Fruit fly (Drosophila melanogaster) whole organism, prepupa: ENCODE data around the gene Mst87F.

Experiments
- Blimp-1 ChIP-seq: fragments of 200-800 bp; sonication (Bioruptor generic); optimal IDR thresholded peaks from 3 replicates; lab custom pipeline; 2017; ENCODE audit warnings: missing biosample characterization, missing genetic modification characterization, mild to moderate bottlenecking, moderate library complexity, missing genetic modification reagents
- CG10631 ChIP-seq: fragments of 200-800 bp; sonication (Bioruptor generic); optimal IDR thresholded peaks from 2 replicates; lab custom pipeline; 2016; ENCODE audit warnings: missing biosample characterization, missing genetic modification characterization
- CG10669 ChIP-seq: fragments of 200-800 bp; sonication (Bioruptor generic); optimal IDR thresholded peaks from 3 replicates; lab custom pipeline; 2018; ENCODE audit warnings: missing biosample characterization, mild to moderate bottlenecking, missing genetic modification characterization, moderate library complexity
- CG11294 ChIP-seq: fragments of 200-800 bp; sonication (Bioruptor generic); IDR thresholded peaks from 2 replicates; pipeline ENCODE4 v1.3.6; 2022; ENCODE audit warnings: missing biosample characterization, missing genetic modification characterization
- CG11902 ChIP-seq: fragments of 200-800 bp; sonication (Bioruptor generic); optimal IDR thresholded peaks from 3 replicates; lab custom pipeline; 2016; ENCODE audit warnings: missing biosample characterization, missing genetic modification characterization
- CG15336 ChIP-seq: fragments of 200-800 bp; sonication (Bioruptor generic); IDR thresholded peaks from 2 replicates; pipeline ENCODE4 v1.3.6; 2022; ENCODE audit warnings: missing biosample characterization, missing genetic modification characterization
- CG1621 ChIP-seq: fragments of 200-800 bp; sonication (Bioruptor generic); optimal IDR thresholded peaks from 3 replicates; lab custom pipeline; 2018; ENCODE audit warnings: missing biosample characterization, mild to moderate bottlenecking, missing genetic modification characterization
- CG31627 ChIP-seq: fragments of 200-800 bp; sonication (Bioruptor generic); optimal IDR thresholded peaks from 3 replicates; lab custom pipeline; 2016; ENCODE audit warnings: missing biosample characterization, missing genetic modification characterization
- CG32006 ChIP-seq: fragments of 200-800 bp; sonication (Bioruptor generic); optimal IDR thresholded peaks from 3 replicates; lab custom pipeline; 2017; ENCODE audit warnings: missing biosample characterization, mild to moderate bottlenecking, missing genetic modification characterization
- CG34406 ChIP-seq: fragments of 200-800 bp; sonication (Bioruptor generic); optimal IDR thresholded peaks from 3 replicates; lab custom pipeline; 2016; ENCODE audit warnings: missing biosample characterization, missing genetic modification characterization
- CG3919 ChIP-seq: fragments of 200-800 bp; sonication (Bioruptor generic); optimal IDR thresholded peaks from 3 replicates; lab custom pipeline; 2016; ENCODE audit warnings: missing biosample characterization, missing genetic modification characterization
- CG6276 ChIP-seq: fragments of 200-800 bp; sonication (Bioruptor generic); optimal IDR thresholded peaks from 2 replicates; lab custom pipeline; 2017; ENCODE audit warnings: missing biosample characterization, mild to moderate bottlenecking, missing genetic modification characterization
- CG6792 ChIP-seq: fragments of 200-800 bp; sonication (Bioruptor generic); optimal IDR thresholded peaks from 3 replicates; lab custom pipeline; 2016; ENCODE audit warnings: missing biosample characterization, missing genetic modification characterization
- CG6854 ChIP-seq: fragments of 200-800 bp; sonication (Bioruptor generic); optimal IDR thresholded peaks from 2 replicates; lab custom pipeline; 2017; ENCODE audit warnings: missing biosample characterization, mild to moderate bottlenecking, missing genetic modification characterization
- CG7368 ChIP-seq: fragments of 200-800 bp; sonication (Bioruptor generic); optimal IDR thresholded peaks from 3 replicates; lab custom pipeline; 2016; ENCODE audit warnings: missing biosample characterization, missing genetic modification characterization
- CG9139 ChIP-seq: fragments of 200-800 bp; sonication (Bioruptor generic); optimal IDR thresholded peaks from 3 replicates; lab custom pipeline; 2017; ENCODE audit warnings: missing biosample characterization, mild to moderate bottlenecking, missing genetic modification characterization
- Eip75B ChIP-seq: fragments of 200-800 bp; sonication (Bioruptor generic); optimal IDR thresholded peaks from 3 replicates; lab custom pipeline; 2016; ENCODE audit warnings: missing biosample characterization, missing genetic modification characterization
- Ets21C ChIP-seq: fragments of 200-800 bp; sonication (Bioruptor generic); optimal IDR thresholded peaks from 3 replicates; lab custom pipeline; 2016; ENCODE audit warnings: missing biosample characterization, missing genetic modification characterization
- Ets96B ChIP-seq: fragments of 200-800 bp; optimal IDR thresholded peaks from 2 replicates; lab custom pipeline; 2019; ENCODE audit warnings: missing biosample characterization, mild to moderate bottlenecking, missing genetic modification characterization, moderate library complexity
- Gug ChIP-seq: fragments of 200-800 bp; sonication (Bioruptor generic); IDR thresholded peaks from 2 replicates; pipeline ENCODE4 v1.3.6; 2022; ENCODE audit warnings: missing biosample characterization, missing genetic modification characterization
- Hr4 ChIP-seq: fragments of 200-800 bp; sonication (Bioruptor generic); optimal IDR thresholded peaks from 3 replicates; lab custom pipeline; 2016; ENCODE audit warnings: missing biosample characterization, missing genetic modification characterization
- Lpt ChIP-seq: fragments of 200-800 bp; sonication (Bioruptor generic); optimal IDR thresholded peaks from 3 replicates; lab custom pipeline; 2016; ENCODE audit warnings: missing biosample characterization, missing genetic modification characterization
- Met ChIP-seq: fragments of 200-800 bp; sonication (Bioruptor generic); optimal IDR thresholded peaks from 3 replicates; lab custom pipeline; 2016; ENCODE audit warnings: missing biosample characterization, missing genetic modification characterization
- OdsH ChIP-seq: fragments of 200-800 bp; sonication (Bioruptor generic); optimal IDR thresholded peaks from 3 replicates; lab custom pipeline; 2016; ENCODE audit warnings: missing biosample characterization, missing genetic modification characterization
- Smox ChIP-seq: fragments of 200-800 bp; sonication (Bioruptor generic); optimal IDR thresholded peaks from 3 replicates; lab custom pipeline; 2016; ENCODE audit warnings: missing biosample characterization, missing genetic modification characterization
- Sox102F ChIP-seq: fragments of 200-800 bp; sonication (Bioruptor generic); optimal IDR thresholded peaks from 2 replicates; lab custom pipeline; 2016; ENCODE audit warnings: missing biosample characterization, mild to moderate bottlenecking, missing genetic modification characterization
- Sox15 ChIP-seq: fragments of 200-800 bp; sonication (Bioruptor generic); optimal IDR thresholded peaks from 3 replicates; lab custom pipeline; 2016; ENCODE audit warnings: missing biosample characterization, missing genetic modification characterization
- acj6 ChIP-seq: fragments of 200-800 bp; sonication (Bioruptor generic); optimal IDR thresholded peaks from 3 replicates; lab custom pipeline; 2016; ENCODE audit warnings: missing biosample characterization, missing genetic modification characterization
- cyc ChIP-seq: fragments of 200-800 bp; sonication (Bioruptor generic); optimal IDR thresholded peaks from 3 replicates; lab custom pipeline; 2016; ENCODE audit warnings: missing biosample characterization, missing genetic modification characterization
- dac ChIP-seq: fragments of 200-800 bp; sonication (Bioruptor generic); optimal IDR thresholded peaks from 2 replicates; lab custom pipeline; 2017; ENCODE audit warnings: missing biosample characterization, mild to moderate bottlenecking, missing genetic modification characterization
- dsx ChIP-seq: fragments of 200-800 bp; optimal IDR thresholded peaks from 3 replicates; lab custom pipeline; 2019; ENCODE audit warnings: missing biosample characterization, mild to moderate bottlenecking, missing genetic modification characterization, moderate library complexity; ENCODE audit not compliant: poor library complexity, severe bottlenecking
- eg ChIP-seq: fragments of 200-800 bp; sonication (Bioruptor generic); IDR thresholded peaks from 3 replicates; pipeline ENCODE4 v1.3.6; 2022; ENCODE audit warnings: missing biosample characterization, missing genetic modification characterization
- esn ChIP-seq: fragments of 200-800 bp; sonication (Bioruptor generic); optimal IDR thresholded peaks from 2 replicates; lab custom pipeline; 2016; ENCODE audit warnings: missing biosample characterization, mild to moderate bottlenecking, missing genetic modification characterization, moderate library complexity
- fd59A ChIP-seq: fragments of 200-800 bp; sonication (Bioruptor generic); optimal IDR thresholded peaks from 2 replicates; lab custom pipeline; 2017; ENCODE audit warnings: missing biosample characterization, mild to moderate bottlenecking, missing genetic modification characterization, missing genetic modification reagents
- fd85E ChIP-seq: fragments of 200-800 bp; sonication (Bioruptor generic); optimal IDR thresholded peaks from 3 replicates; lab custom pipeline; 2016; ENCODE audit warnings: missing biosample characterization, missing genetic modification characterization
- lz ChIP-seq: fragments of 200-800 bp; sonication (Bioruptor generic); optimal IDR thresholded peaks from 3 replicates; lab custom pipeline; 2016; ENCODE audit warnings: missing biosample characterization, missing genetic modification characterization
- net ChIP-seq: fragments of 200-800 bp; sonication (Bioruptor generic); optimal IDR thresholded peaks from 3 replicates; lab custom pipeline; 2016; ENCODE audit warnings: missing biosample characterization, missing genetic modification characterization
- salr ChIP-seq, 2 experiments: fragments of 200-800 bp; sonication (Bioruptor generic); optimal IDR thresholded peaks; 3 replicates each; lab custom pipeline; 2016 to 2018; ENCODE audit warnings: missing biosample characterization in 2 of 2, missing genetic modification characterization in 2 of 2, mild to moderate bottlenecking in 1 of 2
- spab ChIP-seq: fragments of 200-800 bp; sonication (Bioruptor generic); optimal IDR thresholded peaks from 2 replicates; lab custom pipeline; 2017; ENCODE audit warnings: missing biosample characterization, mild to moderate bottlenecking, missing genetic modification characterization, missing genetic modification reagents
- ss ChIP-seq, 2 experiments: fragments of 200-800 bp; sonication (Bioruptor generic); optimal IDR thresholded peaks; 2 replicates in 1 of 2; 3 replicates in 1 of 2; lab custom pipeline; 2017 to 2018; ENCODE audit warnings: mild to moderate bottlenecking in 2 of 2, missing biosample characterization in 2 of 2, missing genetic modification characterization in 2 of 2, moderate library complexity in 1 of 2
- svp ChIP-seq: fragments of 200-800 bp; sonication (Bioruptor generic); peaks from one replicate; lab custom pipeline; 2016; ENCODE audit warnings: missing biosample characterization, missing genetic modification characterization
- topi ChIP-seq: fragments of 200-800 bp; sonication (Bioruptor generic); optimal IDR thresholded peaks from 3 replicates; lab custom pipeline; 2016; ENCODE audit warnings: missing biosample characterization, missing genetic modification characterization
- vri ChIP-seq: fragments of 200-800 bp; sonication (Bioruptor generic); optimal IDR thresholded peaks from 3 replicates; lab custom pipeline; 2016; ENCODE audit warnings: missing biosample characterization, mild to moderate bottlenecking, missing genetic modification characterization

The Mst87F gene

DNA sequence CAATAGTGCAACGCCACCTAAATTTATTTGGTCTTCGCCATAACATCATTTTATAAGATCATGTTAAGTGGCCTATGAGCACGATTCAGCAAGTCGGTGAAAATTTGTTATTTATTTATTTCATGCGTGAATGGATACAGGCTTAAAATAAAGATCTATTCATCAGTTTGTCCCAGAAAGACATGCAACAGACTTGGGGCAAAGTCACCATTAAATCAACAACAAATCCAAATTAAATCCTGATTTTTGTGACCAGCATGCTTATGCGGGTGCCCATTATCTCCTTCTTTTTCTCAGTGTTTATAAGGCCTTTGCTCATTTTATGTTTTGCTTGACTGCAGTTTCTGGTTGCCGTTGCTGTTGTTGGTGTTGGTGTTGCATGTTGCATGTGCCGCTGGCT, 19.9 kb downstream of the Mst87F start (continued):
- peak in 1 of 2 experiments; percentile 44 for TF ChIP-seq ss (GFP tag; optimal IDR thresholded peaks at IDR 0.05; lab: Kevin White, UChicago)
- peak; percentile 86 for TF ChIP-seq Hr4 (GFP tag; lab: Kevin White, UChicago)
- TF ChIP-seq CG15336 (GFP tag; lab: Robert Waterston, UW): peak; percentile 49; the same call in 1 of the 2 replicates
- TF ChIP-seq Met (GFP tag; lab: Kevin White, UChicago): peak; percentile 46
- TF ChIP-seq CG11902 (GFP tag; lab: Kevin White, UChicago): no peak
- peak; percentile 50 for TF ChIP-seq CG34406
- TF ChIP-seq Smox: peak; percentile 38
- peak; percentile 44; the same call in 1 of the 2 replicates for TF ChIP-seq Gug (GFP tag; lab: Robert Waterston, UW)
- TF ChIP-seq cyc (GFP tag; lab: Kevin White, UChicago): peak; percentile 35
- TF ChIP-seq net (GFP tag; lab: Kevin White, UChicago): peak; percentile 68
- TF ChIP-seq Blimp-1 (GFP tag; lab: Kevin White, UChicago): no peak
- TF ChIP-seq CG11294 (GFP tag; lab: Robert Waterston, UW): no peak
- TF ChIP-seq Sox102F (GFP tag; lab: Kevin White, UChicago): peak; percentile 41
- TF ChIP-seq CG7368 (GFP tag; lab: Kevin White, UChicago): peak; percentile 49
- TF ChIP-seq Eip75B (GFP tag; lab: Kevin White, UChicago): peak; percentile 57
- peak; percentile 47 for TF ChIP-seq CG6792 (GFP tag; lab: Kevin White, UChicago)
- peak; percentile 37 for TF ChIP-seq Sox15 (GFP tag; lab: Kevin White, UChicago)
- TF ChIP-seq fd85E (GFP tag; lab: Kevin White, UChicago): no peak
- TF ChIP-seq svp (GFP tag; lab: Kevin White, UChicago): peak; percentile 68
- peak; percentile 65 for TF ChIP-seq dac
- TF ChIP-seq, all 60 proteins: peak for 44

DNA sequence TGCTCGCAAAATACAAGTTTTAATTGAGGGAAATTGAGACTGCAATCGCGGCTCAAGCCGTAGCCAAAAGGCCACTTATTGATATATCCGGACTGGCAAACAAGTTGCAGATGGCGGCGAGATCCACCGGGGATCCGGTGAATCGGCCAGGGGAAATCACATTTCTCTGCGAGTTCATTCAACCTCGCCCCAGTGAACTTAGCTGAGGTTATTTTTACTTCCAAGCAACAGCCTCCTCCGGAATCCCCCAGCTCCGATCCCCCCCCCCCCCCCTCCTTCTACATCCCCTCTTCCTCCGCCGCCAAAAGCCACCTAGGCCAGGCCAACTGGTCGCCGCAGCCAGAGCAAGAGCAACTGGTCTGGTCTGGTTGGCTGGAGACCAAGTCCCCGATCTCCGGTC, 20.5 kb downstream of the Mst87F start:
- TF ChIP-seq eg (GFP tag; lab: Robert Waterston, UW): peak; percentile 49; the same call in 1 of the 3 replicates
- no peak for TF ChIP-seq CG7368 (GFP tag; lab: Kevin White, UChicago)
- peak; percentile 9 for TF ChIP-seq CG1621 (tag; lab: Kevin White, UChicago)
- peak; percentile 16 for TF ChIP-seq svp (GFP tag; lab: Kevin White, UChicago)
- TF ChIP-seq Lpt (GFP tag; lab: Kevin White, UChicago): peak; percentile 19
- no peak for TF ChIP-seq Blimp-1 (GFP tag; lab: Kevin White, UChicago)
- TF ChIP-seq CG9139 (GFP tag; lab: Kevin White, UChicago): no peak
- no peak for TF ChIP-seq salr (GFP tag; optimal IDR thresholded peaks at IDR 0.05; lab: Kevin White, UChicago)

dm6 chr3R:13806710-13807093, 21.1 kb downstream of the Mst87F start:
- peak; percentile 20 for TF ChIP-seq CG31627 (GFP tag; lab: Kevin White, UChicago)
- TF ChIP-seq fd85E (GFP tag; lab: Kevin White, UChicago): no peak
- TF ChIP-seq CG1621 (tag; lab: Kevin White, UChicago): no peak
- no peak for TF ChIP-seq Sox15 (GFP tag; lab: Kevin White, UChicago)
- peak; percentile 56 for TF ChIP-seq lz (GFP tag; lab: Kevin White, UChicago)
- peak; percentile 21 for TF ChIP-seq Ets21C (GFP tag; lab: Kevin White, UChicago)
- TF ChIP-seq CG6276 (GFP tag; lab: Kevin White, UChicago): peak; percentile 74
- peak; percentile 61 for TF ChIP-seq acj6
- TF ChIP-seq vri (GFP tag; lab: Kevin White, UChicago): no peak
- no peak for TF ChIP-seq CG6854
- TF ChIP-seq OdsH (GFP tag; lab: Kevin White, UChicago): peak; percentile 71
- TF ChIP-seq CG10669: peak; percentile 23
- peak; percentile 32 for TF ChIP-seq spab (GFP tag; lab: Kevin White, UChicago)
- TF ChIP-seq CG11294 (GFP tag; lab: Robert Waterston, UW): peak; percentile 25; the same call in 1 of the 2 replicates
- peak; percentile 45 for TF ChIP-seq CG6792 (GFP tag; lab: Kevin White, UChicago)
- peak; percentile 59 for TF ChIP-seq dac
- TF ChIP-seq CG32006: peak; percentile 91
- peak; percentile 43 for TF ChIP-seq Lpt (GFP tag; lab: Kevin White, UChicago)
- peak; percentile 33 for TF ChIP-seq fd59A
- TF ChIP-seq topi (GFP tag; lab: Kevin White, UChicago): peak; percentile 61
- TF ChIP-seq CG7368 (GFP tag; lab: Kevin White, UChicago): peak; percentile 2
- TF ChIP-seq net (GFP tag; lab: Kevin White, UChicago): peak; percentile 67
- TF ChIP-seq CG3919 (GFP tag; lab: Kevin White, UChicago): peak; percentile 64
- no peak for TF ChIP-seq CG9139 (GFP tag; lab: Kevin White, UChicago)
- peak; percentile 55 for TF ChIP-seq CG10631 (GFP tag; lab: Kevin White, UChicago)
- peak; percentile 22 for TF ChIP-seq Ets96B
- TF ChIP-seq CG15336 (GFP tag; lab: Robert Waterston, UW): peak; percentile 65
- peak; percentile 68 for TF ChIP-seq esn
- TF ChIP-seq Met (GFP tag; lab: Kevin White, UChicago): peak; percentile 55
- TF ChIP-seq eg (GFP tag; lab: Robert Waterston, UW): peak; percentile 59
- peak; percentile 37 for TF ChIP-seq CG11902 (GFP tag; lab: Kevin White, UChicago)
- TF ChIP-seq Blimp-1 (GFP tag; lab: Kevin White, UChicago): no peak
- TF ChIP-seq Eip75B (GFP tag; lab: Kevin White, UChicago): peak; percentile 70
- TF ChIP-seq Sox102F (GFP tag; lab: Kevin White, UChicago): peak; percentile 44
- peak in 1 of 2 experiments; percentile 86 for TF ChIP-seq salr (GFP tag; optimal IDR thresholded peaks at IDR 0.05; lab: Kevin White, UChicago)
- TF ChIP-seq dsx (GFP tag; lab: Kevin White, UChicago): no peak
